Fruit fly (Drosophila melanogaster): ENCODE data around the gene t-Grip128.

The t-Grip128 gene

DNA sequence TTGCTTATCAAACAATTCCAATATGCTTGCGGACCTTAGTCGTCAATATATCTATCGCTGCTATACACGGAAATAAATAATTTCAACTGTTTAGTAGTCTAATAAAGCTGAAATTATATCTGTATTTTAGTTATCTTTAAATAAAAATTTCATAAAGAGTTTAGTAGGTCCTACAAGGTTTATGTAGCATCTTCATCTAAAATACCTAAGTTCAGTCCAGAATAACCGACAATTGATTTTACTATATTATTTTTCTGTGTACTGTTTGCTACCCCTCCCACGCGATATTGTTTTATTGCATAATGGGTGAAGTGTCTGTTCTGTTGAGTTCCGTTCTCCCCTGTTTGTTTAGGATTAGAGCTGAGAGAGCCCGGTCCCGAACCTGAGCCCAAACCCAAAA lies 20.8 kb upstream of the t-Grip128 start (continued):
- TF ChIP-seq Meics (GFP tag; optimal IDR thresholded peaks at IDR 0.05) = no peak
- no peak for TF ChIP-seq tx (GFP tag; optimal IDR thresholded peaks at IDR 0.05)
- TF ChIP-seq CHES-1-like (GFP tag; optimal IDR thresholded peaks at IDR 0.05) = no peak
- TF ChIP-seq CG7372 (GFP tag; IDR thresholded peaks at IDR 0.05) = no peak
- TF ChIP-seq CG12219 (GFP tag; optimal IDR thresholded peaks at IDR 0.05) = no peak
- TF ChIP-seq ab (GFP tag; optimal IDR thresholded peaks at IDR 0.05) = no peak
- TF ChIP-seq CG17912 (GFP tag; optimal IDR thresholded peaks at IDR 0.05) = no peak
- no peak for TF ChIP-seq NFAT (GFP tag; IDR thresholded peaks at IDR 0.05)
- TF ChIP-seq Atf3 (GFP tag; optimal IDR thresholded peaks at IDR 0.05) = no peak
- TF ChIP-seq grau (tag; optimal IDR thresholded peaks at IDR 0.05) = peak; percentile 45
- no peak for TF ChIP-seq CG9817 (tag; optimal IDR thresholded peaks at IDR 0.05)
- no peak for TF ChIP-seq CG15073 (GFP tag; optimal IDR thresholded peaks at IDR 0.05)
- TF ChIP-seq kni (GFP tag; optimal IDR thresholded peaks at IDR 0.05) = no peak
- TF ChIP-seq CG16815 (GFP tag; optimal IDR thresholded peaks at IDR 0.05) = peak; percentile 46
- TF ChIP-seq CG10267 (tag; optimal IDR thresholded peaks at IDR 0.05) = peak; percentile 34
- TF ChIP-seq Poxn (GFP tag; IDR thresholded peaks at IDR 0.05) = no peak
- TF ChIP-seq sens (GFP tag) = peak; percentile 14
- TF ChIP-seq HLH4C (GFP tag; IDR thresholded peaks at IDR 0.05; ENCODE audit: partially characterized antibody) = no peak
- no peak for TF ChIP-seq Nf-YA (GFP tag; IDR thresholded peaks at IDR 0.05)
- TF ChIP-seq mam (GFP tag; optimal IDR thresholded peaks at IDR 0.05) = no peak
- TF ChIP-seq Oaz (GFP tag; IDR thresholded peaks at IDR 0.05) = no peak
- TF ChIP-seq lbe (GFP tag; optimal IDR thresholded peaks at IDR 0.05) = no peak
- no peak for TF ChIP-seq CG4360 (GFP tag; IDR thresholded peaks at IDR 0.05)
- TF ChIP-seq dysf (GFP tag; IDR thresholded peaks at IDR 0.05) = no peak
- no peak for TF ChIP-seq Dek (tag; optimal IDR thresholded peaks at IDR 0.05)
- TF ChIP-seq sc (optimal IDR thresholded peaks at IDR 0.05) = no peak
- TF ChIP-seq sc (GFP tag; optimal IDR thresholded peaks at IDR 0.05) = peak; percentile 24
- TF ChIP-seq Taf1 (GFP tag; IDR thresholded peaks at IDR 0.05) = no peak
- peak; percentile 83 for TF ChIP-seq dmrt11E (tag; optimal IDR thresholded peaks at IDR 0.05)
- TF ChIP-seq zen (tag; optimal IDR thresholded peaks at IDR 0.05) = no peak
- no peak for TF ChIP-seq tgo (GFP tag; IDR thresholded peaks at IDR 0.05)
- no peak for TF ChIP-seq sqz (GFP tag; optimal IDR thresholded peaks at IDR 0.05)
- no peak for TF ChIP-seq E2f2 (GFP tag; IDR thresholded peaks at IDR 0.05)
- no peak for TF ChIP-seq CG1024 (GFP tag; IDR thresholded peaks at IDR 0.05)
- TF ChIP-seq CG34422 (GFP tag; IDR thresholded peaks at IDR 0.05) = no peak
- no peak for TF ChIP-seq Gsc (GFP tag; IDR thresholded peaks at IDR 0.05)
- TF ChIP-seq CG18262 (tag; optimal IDR thresholded peaks at IDR 0.05) = peak; percentile 52
- TF ChIP-seq HmgD (GFP tag; optimal IDR thresholded peaks at IDR 0.05) = no peak
- TF ChIP-seq CG32767 (GFP tag; IDR thresholded peaks at IDR 0.05) = no peak
- peak; percentile 70 for TF ChIP-seq gem (tag; optimal IDR thresholded peaks at IDR 0.05)
- no peak for TF ChIP-seq Sry-δ (GFP tag; optimal IDR thresholded peaks at IDR 0.05)
- TF ChIP-seq CG13624 (GFP tag; optimal IDR thresholded peaks at IDR 0.05) = no peak
- TF ChIP-seq sens-2 (GFP tag; IDR thresholded peaks at IDR 0.05) = no peak
- no peak for TF ChIP-seq exex (tag; optimal IDR thresholded peaks at IDR 0.05)
- TF ChIP-seq zfh1 (GFP tag; IDR thresholded peaks at IDR 0.05) = 0 out of 3 replicates have a peak, but pooled peaks have one; percentile 42
- no peak for TF ChIP-seq ash1 (GFP tag; optimal IDR thresholded peaks at IDR 0.05)
- no peak for TF ChIP-seq CG12299 (tag; optimal IDR thresholded peaks at IDR 0.05)
- TF ChIP-seq Hand (GFP tag; optimal IDR thresholded peaks at IDR 0.05) = no peak
- no peak for TF ChIP-seq CG1792 (GFP tag; optimal IDR thresholded peaks at IDR 0.05)
- TF ChIP-seq cato (GFP tag; optimal IDR thresholded peaks at IDR 0.05; ENCODE audit: borderline replicate concordance) = no peak
- TF ChIP-seq CG3065 (GFP tag; optimal IDR thresholded peaks at IDR 0.05) = no peak
- TF ChIP-seq E2f1 (GFP tag; IDR thresholded peaks at IDR 0.05) = no peak
- TF ChIP-seq TFAM (GFP tag; optimal IDR thresholded peaks at IDR 0.05) = no peak
- TF ChIP-seq Drgx (GFP tag; IDR thresholded peaks at IDR 0.05) = no peak
